Worm (Caenorhabditis elegans) whole organism, midembryonic: ENCODE results near the gene F25B5.5.

Source experiments
- flt-1 ChIP-seq: fragments of 200-800 bp; sonication (Bioruptor generic); IDR thresholded peaks from 2 replicates; pipeline ENCODE4 v1.3.6; 2022; ENCODE audit warnings: missing genetic modification characterization, missing compliant biosample characterization
- klf-2 ChIP-seq: fragments of 200-800 bp; sonication (Bioruptor generic); conservative IDR thresholded peaks from 2 replicates; pipeline ENCODE4 v1.3.6; 2022; ENCODE audit warnings: missing genetic modification reagents, missing genetic modification characterization, missing compliant biosample characterization

- TF ChIP-seq klf-2 (GFP tag; lab: Robert Waterston, UW) (no peak), flt-1 (GFP tag; lab: Robert Waterston, UW) (no peak)
Measured at ce11 chrIII:5992913-5993312, 47.0 kb upstream of the F25B5.5 start, which contains the start of gene T04C9.1.
